Fruit fly (Drosophila melanogaster): Measurements from ENCODE around the gene Atg14.

DNA sequence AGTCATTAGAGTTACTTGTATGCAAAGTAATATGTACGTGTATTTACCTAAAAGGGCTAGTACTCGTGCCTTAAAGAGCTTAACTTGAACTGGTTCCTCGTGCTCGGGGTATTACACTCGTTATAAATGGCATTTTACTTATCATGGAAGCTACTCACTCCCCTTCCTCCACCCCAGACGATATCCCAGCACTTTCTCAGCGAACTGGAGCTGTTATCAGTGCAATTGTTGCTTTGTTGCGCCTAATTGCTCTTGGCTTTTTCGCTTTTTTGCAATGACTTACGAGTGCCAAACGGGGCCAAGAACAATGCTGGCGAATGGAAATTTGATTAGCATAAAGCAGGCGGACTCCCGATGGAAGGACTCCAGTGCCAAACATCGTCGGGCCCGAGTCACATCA, 49.1 kb upstream of the Atg14 start:
- TF ChIP-seq fkh (GFP tag; optimal IDR thresholded peaks at IDR 0.05) (no peak), acj6 (GFP tag; optimal IDR thresholded peaks at IDR 0.05) (no peak), Smox (GFP tag; optimal IDR thresholded peaks at IDR 0.05) (no peak), OdsH (GFP tag; optimal IDR thresholded peaks at IDR 0.05) (no peak), Eip75B (GFP tag; optimal IDR thresholded peaks at IDR 0.05) (no peak), CG34406 (GFP tag; optimal IDR thresholded peaks at IDR 0.05) (no peak), Eip78C (GFP tag) (peak; percentile 21), CG16779 (tag; optimal IDR thresholded peaks at IDR 0.05) (no peak), CG11902 (GFP tag; optimal IDR thresholded peaks at IDR 0.05) (no peak), CG4318 (GFP tag; optimal IDR thresholded peaks at IDR 0.05) (no peak), cyc (GFP tag; optimal IDR thresholded peaks at IDR 0.05) (no peak), CG9139 (GFP tag; optimal IDR thresholded peaks at IDR 0.05) (no peak)

All from whole organism, prepupa.